Fruit fly (Drosophila melanogaster): Measurements from ENCODE around the gene Act5C.
A peak's percentile ranks its signal among the peaks of the same experiment; 100 is the strongest.

Act5C gene

DNA sequence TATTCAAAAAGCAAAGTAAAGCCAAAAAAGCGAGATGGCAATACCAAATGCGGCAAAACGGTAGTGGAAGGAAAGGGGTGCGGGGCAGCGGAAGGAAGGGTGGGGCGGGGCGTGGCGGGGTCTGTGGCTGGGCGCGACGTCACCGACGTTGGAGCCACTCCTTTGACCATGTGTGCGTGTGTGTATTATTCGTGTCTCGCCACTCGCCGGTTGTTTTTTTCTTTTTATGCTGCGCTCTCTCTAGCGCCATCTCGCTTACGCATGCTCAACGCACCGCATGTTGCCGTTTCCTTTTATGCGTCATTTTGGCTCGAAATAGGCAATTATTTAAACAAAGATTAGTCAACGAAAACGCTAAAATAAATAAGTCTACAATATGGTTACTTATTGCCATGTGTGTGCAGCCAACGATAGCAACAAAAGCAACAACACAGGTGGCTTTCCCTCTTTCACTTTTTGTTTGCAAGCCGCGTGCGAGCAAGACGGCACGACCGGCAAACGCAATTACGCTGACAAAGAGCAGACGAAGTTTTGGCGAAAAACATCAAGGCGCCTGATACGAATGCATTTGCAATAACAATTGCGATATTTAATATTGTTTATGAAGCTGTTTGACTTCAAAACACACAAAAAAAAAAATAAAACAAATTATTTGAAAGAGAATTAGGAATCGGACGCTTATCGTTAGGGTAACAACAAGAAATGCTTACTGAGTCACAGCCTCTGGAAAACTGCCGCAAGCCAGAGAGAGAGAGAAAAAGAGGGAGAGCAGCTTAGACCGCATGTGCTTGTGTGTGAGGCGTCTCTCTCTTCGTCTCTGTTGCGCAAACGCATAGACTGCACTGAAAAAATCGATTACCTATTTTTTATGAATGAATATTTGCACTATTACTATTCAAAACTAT lies 1.2 kb upstream of the Act5C start (continued):
- TF ChIP-seq gcm2 (GFP tag; optimal IDR thresholded peaks at IDR 0.05): no peak
- no peak for TF ChIP-seq br (optimal IDR thresholded peaks at IDR 0.05)
- no peak for TF ChIP-seq knrl (GFP tag; IDR thresholded peaks at IDR 0.05; ENCODE audit: partially characterized antibody)
- no peak; the same call in 1 of the 2 replicates for TF ChIP-seq ro (GFP tag; IDR thresholded peaks at IDR 0.05)
- no peak for TF ChIP-seq zen (tag; optimal IDR thresholded peaks at IDR 0.05)
- no peak for TF ChIP-seq Asciz (GFP tag; optimal IDR thresholded peaks at IDR 0.05)
- TF ChIP-seq CG12236 (GFP tag; optimal IDR thresholded peaks at IDR 0.05): no peak
- TF ChIP-seq eve (GFP tag; optimal IDR thresholded peaks at IDR 0.05): no peak
- no peak for TF ChIP-seq CG3065 (GFP tag; optimal IDR thresholded peaks at IDR 0.05)
- TF ChIP-seq kah (GFP tag; optimal IDR thresholded peaks at IDR 0.05): peak; percentile 59
- peak; percentile 77; the same call in 2 of the 3 replicates for TF ChIP-seq CG6175 (GFP tag; IDR thresholded peaks at IDR 0.05)
- peak; percentile 2 for TF ChIP-seq grau (tag; optimal IDR thresholded peaks at IDR 0.05)
- TF ChIP-seq Deaf1 (tag; optimal IDR thresholded peaks at IDR 0.05): peak; percentile 16
- peak; percentile 11 for TF ChIP-seq CG2678 (tag; optimal IDR thresholded peaks at IDR 0.05)
- TF ChIP-seq CG10209 (GFP tag; optimal IDR thresholded peaks at IDR 0.05): no peak
- TF ChIP-seq CG1792 (GFP tag; optimal IDR thresholded peaks at IDR 0.05): no peak
- no peak for TF ChIP-seq CG1233 (GFP tag; optimal IDR thresholded peaks at IDR 0.05)
- TF ChIP-seq Sry-β (GFP tag; optimal IDR thresholded peaks at IDR 0.05): no peak
- no peak for TF ChIP-seq Myb (GFP tag; optimal IDR thresholded peaks at IDR 0.05)
- TF ChIP-seq H2.0 (GFP tag; IDR thresholded peaks at IDR 0.05): no peak
- no peak for TF ChIP-seq CG16813 (GFP tag; IDR thresholded peaks at IDR 0.05; ENCODE audit: partially characterized antibody)
- no peak for TF ChIP-seq grn (GFP tag; optimal IDR thresholded peaks at IDR 0.05)
- TF ChIP-seq Blimp-1 (GFP tag; optimal IDR thresholded peaks at IDR 0.05): peak; percentile 27
- no peak for TF ChIP-seq CG14014 (GFP tag; IDR thresholded peaks at IDR 0.05)
- no peak for TF ChIP-seq peb (GFP tag; IDR thresholded peaks at IDR 0.05)
- no peak for TF ChIP-seq Hmx (GFP tag; optimal IDR thresholded peaks at IDR 0.05)
- TF ChIP-seq Fer3 (tag; optimal IDR thresholded peaks at IDR 0.05): no peak
- TF ChIP-seq abd-A (tag; optimal IDR thresholded peaks at IDR 0.05): peak; percentile 61
- 0 out of 2 replicates have a peak, but pooled peaks have one; percentile 38 for TF ChIP-seq CG14441 (GFP tag; IDR thresholded peaks at IDR 0.05)
- no peak for TF ChIP-seq CG7372 (GFP tag; IDR thresholded peaks at IDR 0.05)
- TF ChIP-seq CG4404 (GFP tag; IDR thresholded peaks at IDR 0.05): no peak
- TF ChIP-seq CG16779 (GFP tag; IDR thresholded peaks at IDR 0.05): no peak
- no peak for TF ChIP-seq Sin3A (optimal IDR thresholded peaks at IDR 0.05)
- TF ChIP-seq Elba2 (GFP tag; optimal IDR thresholded peaks at IDR 0.05): no peak
- no peak for TF ChIP-seq CG3995 (GFP tag; optimal IDR thresholded peaks at IDR 0.05)
- TF ChIP-seq jigr1 (GFP tag; IDR thresholded peaks at IDR 0.05): no peak
- TF ChIP-seq onecut (GFP tag; IDR thresholded peaks at IDR 0.05): no peak
- no peak for TF ChIP-seq CG17385 (GFP tag; optimal IDR thresholded peaks at IDR 0.05)
- TF ChIP-seq CG1603 (tag; optimal IDR thresholded peaks at IDR 0.05): no peak
- TF ChIP-seq Hr51 (GFP tag; optimal IDR thresholded peaks at IDR 0.05): no peak
- no peak for TF ChIP-seq CG1529 (GFP tag; optimal IDR thresholded peaks at IDR 0.05)
- no peak for TF ChIP-seq CG17802 (tag; optimal IDR thresholded peaks at IDR 0.05)
- no peak for TF ChIP-seq HLH3B (GFP tag; IDR thresholded peaks at IDR 0.05)
- TF ChIP-seq emc (GFP tag; optimal IDR thresholded peaks at IDR 0.05): no peak
- TF ChIP-seq crol (GFP tag; IDR thresholded peaks at IDR 0.05): peak; percentile 100
- no peak for TF ChIP-seq zf30C (GFP tag; optimal IDR thresholded peaks at IDR 0.05)
- no peak for TF ChIP-seq Mes4 (GFP tag; optimal IDR thresholded peaks at IDR 0.05)
- TF ChIP-seq vfl (GFP tag; optimal IDR thresholded peaks at IDR 0.05): no peak
- no peak for TF ChIP-seq dati (GFP tag; IDR thresholded peaks at IDR 0.05)
- no peak for TF ChIP-seq Nf-YA (GFP tag; IDR thresholded peaks at IDR 0.05)
- no peak for TF ChIP-seq chif (GFP tag; optimal IDR thresholded peaks at IDR 0.05)

Measured in whole organism, embryonic.